Fruit fly (Drosophila melanogaster): ENCODE measurements around the gene CG15369.

Gene CG15369

DNA sequence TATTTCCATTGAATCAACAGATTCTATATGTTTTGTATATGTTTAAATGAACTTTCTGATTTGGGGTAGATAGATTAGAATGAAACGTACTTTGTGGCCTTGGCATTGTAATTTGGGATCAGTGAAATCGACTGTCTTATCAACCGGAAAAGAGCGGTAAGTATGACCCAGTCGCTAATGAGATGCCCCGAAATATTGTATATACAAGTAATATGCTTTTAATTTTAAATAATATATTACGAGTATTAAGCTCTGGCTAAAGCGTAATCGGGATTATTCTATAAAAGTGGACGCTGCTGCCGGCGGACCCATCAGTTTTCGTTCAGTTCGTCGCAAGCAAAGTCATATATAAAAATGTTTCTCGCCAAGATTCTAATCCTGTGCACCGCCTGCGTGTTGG lies at the start of gene CG15369:
Gene CG15369 (plus strand): TSS at position 301 of the 400 bp plus-strand sequence.
- TF ChIP-seq CG15710 (tag; optimal IDR thresholded peaks at IDR 0.05) (no peak), CG9948 (tag; optimal IDR thresholded peaks at IDR 0.05) (no peak), CG10348 (GFP tag; IDR thresholded peaks at IDR 0.05) (no peak), EcR (GFP tag; optimal IDR thresholded peaks at IDR 0.05) (no peak), fd96Ca (GFP tag; IDR thresholded peaks at IDR 0.05) (no peak), CG8159 (tag; optimal IDR thresholded peaks at IDR 0.05) (no peak), Pif1B (GFP tag; optimal IDR thresholded peaks at IDR 0.05) (no peak), CG17806 (tag; optimal IDR thresholded peaks at IDR 0.05) (no peak), D1 (tag; optimal IDR thresholded peaks at IDR 0.05) (no peak), CG13204 (GFP tag; optimal IDR thresholded peaks at IDR 0.05) (no peak), CG12605 (GFP tag; IDR thresholded peaks at IDR 0.05) (no peak), CG32121 (GFP tag; IDR thresholded peaks at IDR 0.05) (no peak), CG34367 (tag; optimal IDR thresholded peaks at IDR 0.05) (no peak), Pif1A (GFP tag; optimal IDR thresholded peaks at IDR 0.05) (no peak), Ets98B (GFP tag; IDR thresholded peaks at IDR 0.05) (no peak), CG8301 (tag; optimal IDR thresholded peaks at IDR 0.05) (no peak), CG14655 (GFP tag; optimal IDR thresholded peaks at IDR 0.05) (no peak), Snoo (tag; optimal IDR thresholded peaks at IDR 0.05) (no peak)

- TF ChIP-seq CG4496 (GFP tag; IDR thresholded peaks at IDR 0.05) (no peak), EcR (GFP tag; optimal IDR thresholded peaks at IDR 0.05) (no peak), rn (GFP tag; IDR thresholded peaks at IDR 0.05) (no peak)
Observed at dm6 chrX:9168273-9168672, 48.4 kb upstream of the CG15369 start.

dm6 chrX:9187429-9187828 lies 29.2 kb upstream of the CG15369 start:
- TF ChIP-seq CG10348 (GFP tag; IDR thresholded peaks at IDR 0.05) (no peak), Ets98B (GFP tag; IDR thresholded peaks at IDR 0.05) (no peak), Snoo (tag; optimal IDR thresholded peaks at IDR 0.05) (no peak), CG15710 (tag; optimal IDR thresholded peaks at IDR 0.05) (no peak), rn (GFP tag; IDR thresholded peaks at IDR 0.05) (no peak), fd96Ca (GFP tag; IDR thresholded peaks at IDR 0.05) (no peak), CG13204 (GFP tag; optimal IDR thresholded peaks at IDR 0.05) (no peak), CG8159 (tag; optimal IDR thresholded peaks at IDR 0.05) (no peak), CG32121 (GFP tag; IDR thresholded peaks at IDR 0.05) (no peak), CG17806 (tag; optimal IDR thresholded peaks at IDR 0.05) (no peak), CG34367 (tag; optimal IDR thresholded peaks at IDR 0.05) (no peak), CG12605 (GFP tag; IDR thresholded peaks at IDR 0.05) (no peak), D1 (tag; optimal IDR thresholded peaks at IDR 0.05) (no peak)

dm6 chrX:9190555-9191184 lies 26.0 kb upstream of the CG15369 start, which contains the start of gene CG12115:
Gene CG12115, minus strand, starts transcription at chrX:9190605.
- TF ChIP-seq gl (tag; optimal IDR thresholded peaks at IDR 0.05) (no peak), Pif1B (GFP tag; optimal IDR thresholded peaks at IDR 0.05) (no peak)

DNA sequence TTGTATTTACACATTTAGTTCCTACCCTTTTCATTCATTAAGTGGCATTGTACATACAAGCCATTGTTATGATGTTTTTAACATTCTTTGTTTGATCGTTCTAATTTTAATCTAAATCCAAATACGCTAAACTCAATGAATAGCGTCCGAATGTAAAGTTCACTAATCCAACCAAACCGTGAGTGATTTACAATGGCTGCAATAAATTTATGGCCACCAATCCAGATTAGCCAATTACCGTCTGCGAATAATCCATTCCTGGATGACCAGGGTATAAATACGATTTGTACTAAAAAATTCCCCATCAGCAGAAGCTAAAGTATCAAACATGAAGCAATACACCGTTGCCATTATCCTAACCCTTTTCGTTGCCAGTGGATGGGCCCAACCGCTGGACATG lies 25.3 kb upstream of the CG15369 start, which contains the start of gene CG12057:
Gene CG12057 (plus strand): TSS at position 301 of the 400 bp plus-strand sequence.
- TF ChIP-seq CG32121 (GFP tag; IDR thresholded peaks at IDR 0.05) (no peak), Pif1A (GFP tag; optimal IDR thresholded peaks at IDR 0.05) (no peak), CG10348 (GFP tag; IDR thresholded peaks at IDR 0.05) (no peak), CG34367 (tag; optimal IDR thresholded peaks at IDR 0.05) (no peak)

- no peak for TF ChIP-seq Pif1B (GFP tag; optimal IDR thresholded peaks at IDR 0.05)
Observed at dm6 chrX:9192429-9192828, 24.2 kb upstream of the CG15369 start, which contains the start of gene CG12056. Gene CG12056, plus strand, starts transcription at chrX:9192669.

dm6 chrX:9193604-9194003 lies 23.1 kb upstream of the CG15369 start, which contains the start of gene CG12106:
Gene CG12106, plus strand, starts transcription at chrX:9193898.
- TF ChIP-seq CG14655 (GFP tag; optimal IDR thresholded peaks at IDR 0.05), result no peak
- TF ChIP-seq CG13204 (GFP tag; optimal IDR thresholded peaks at IDR 0.05), result no peak
- TF ChIP-seq EcR (GFP tag; optimal IDR thresholded peaks at IDR 0.05), result no peak
- TF ChIP-seq fd96Ca (GFP tag; IDR thresholded peaks at IDR 0.05), result no peak
- peak; percentile 26 for TF ChIP-seq CG34367 (tag; optimal IDR thresholded peaks at IDR 0.05)
- peak; percentile 53 for TF ChIP-seq CG8301 (tag; optimal IDR thresholded peaks at IDR 0.05)
- no peak for TF ChIP-seq CG12605 (GFP tag; IDR thresholded peaks at IDR 0.05)
- TF ChIP-seq CG17806 (tag; optimal IDR thresholded peaks at IDR 0.05), result peak; percentile 40
- no peak for TF ChIP-seq CG8159 (tag; optimal IDR thresholded peaks at IDR 0.05)
- TF ChIP-seq CG15710 (tag; optimal IDR thresholded peaks at IDR 0.05), result peak; percentile 54
- peak; percentile 21; the same call in 1 of the 2 replicates for TF ChIP-seq CG10348 (GFP tag; IDR thresholded peaks at IDR 0.05)
- no peak for TF ChIP-seq Ets98B (GFP tag; IDR thresholded peaks at IDR 0.05)
- peak; percentile 23 for TF ChIP-seq Snoo (tag; optimal IDR thresholded peaks at IDR 0.05)
- no peak for TF ChIP-seq Pif1A (GFP tag; optimal IDR thresholded peaks at IDR 0.05)
- TF ChIP-seq CG9948 (tag; optimal IDR thresholded peaks at IDR 0.05), result peak; percentile 25
- TF ChIP-seq Pif1B (GFP tag; optimal IDR thresholded peaks at IDR 0.05), result no peak
- peak; percentile 27; the same call in 1 of the 2 replicates for TF ChIP-seq CG32121 (GFP tag; IDR thresholded peaks at IDR 0.05)
- TF ChIP-seq CG4496 (GFP tag; IDR thresholded peaks at IDR 0.05), result peak; percentile 56; the same call in 1 of the 3 replicates
- no peak for TF ChIP-seq D1 (tag; optimal IDR thresholded peaks at IDR 0.05)
- TF ChIP-seq gl (tag; optimal IDR thresholded peaks at IDR 0.05), result no peak
- 0 out of 2 replicates have a peak, but pooled peaks have one; percentile 20 for TF ChIP-seq rn (GFP tag; IDR thresholded peaks at IDR 0.05)

Measured in whole organism, pupa.